Fruit fly (Drosophila melanogaster) whole organism, prepupa: Measurements from ENCODE around the gene shakB.

Source experiments
- CG10631 ChIP-seq: fragments of 200-800 bp; sonication (Bioruptor generic); optimal IDR thresholded peaks from 2 replicates; lab custom pipeline; 2016; ENCODE audit warnings: missing biosample characterization, missing genetic modification characterization
- CG11294 ChIP-seq: fragments of 200-800 bp; sonication (Bioruptor generic); IDR thresholded peaks from 2 replicates; pipeline ENCODE4 v1.3.6; 2022; ENCODE audit warnings: missing biosample characterization, missing genetic modification characterization
- CG11762 ChIP-seq: fragments of 200-800 bp; sonication (Bioruptor generic); optimal IDR thresholded peaks from 3 replicates; lab custom pipeline; 2016; ENCODE audit warnings: missing biosample characterization, missing genetic modification characterization; ENCODE audit not compliant: insufficient read depth
- CG11902 ChIP-seq: fragments of 200-800 bp; sonication (Bioruptor generic); optimal IDR thresholded peaks from 3 replicates; lab custom pipeline; 2016; ENCODE audit warnings: missing biosample characterization, missing genetic modification characterization
- CG1621 ChIP-seq: fragments of 200-800 bp; sonication (Bioruptor generic); optimal IDR thresholded peaks from 3 replicates; lab custom pipeline; 2018; ENCODE audit warnings: missing biosample characterization, mild to moderate bottlenecking, missing genetic modification characterization
- CG3032 ChIP-seq: fragments of 200-800 bp; optimal IDR thresholded peaks from 2 replicates; lab custom pipeline; 2019; ENCODE audit warnings: missing biosample characterization, mild to moderate bottlenecking, missing genetic modification characterization, moderate library complexity
- CG32006 ChIP-seq: fragments of 200-800 bp; sonication (Bioruptor generic); optimal IDR thresholded peaks from 3 replicates; lab custom pipeline; 2017; ENCODE audit warnings: missing biosample characterization, mild to moderate bottlenecking, missing genetic modification characterization
- CG34406 ChIP-seq: fragments of 200-800 bp; sonication (Bioruptor generic); optimal IDR thresholded peaks from 3 replicates; lab custom pipeline; 2016; ENCODE audit warnings: missing biosample characterization, missing genetic modification characterization
- CG3919 ChIP-seq: fragments of 200-800 bp; sonication (Bioruptor generic); optimal IDR thresholded peaks from 3 replicates; lab custom pipeline; 2016; ENCODE audit warnings: missing biosample characterization, missing genetic modification characterization
- CG6163 ChIP-seq: fragments of 200-800 bp; sonication (Bioruptor generic); IDR thresholded peaks from 3 replicates; pipeline ENCODE4 v1.3.6; 2022; ENCODE audit warnings: missing biosample characterization, missing genetic modification characterization
- CG6276 ChIP-seq: fragments of 200-800 bp; sonication (Bioruptor generic); optimal IDR thresholded peaks from 2 replicates; lab custom pipeline; 2017; ENCODE audit warnings: missing biosample characterization, mild to moderate bottlenecking, missing genetic modification characterization
- CG6792 ChIP-seq: fragments of 200-800 bp; sonication (Bioruptor generic); optimal IDR thresholded peaks from 3 replicates; lab custom pipeline; 2016; ENCODE audit warnings: missing biosample characterization, missing genetic modification characterization
- CG7368 ChIP-seq: fragments of 200-800 bp; sonication (Bioruptor generic); optimal IDR thresholded peaks from 3 replicates; lab custom pipeline; 2016; ENCODE audit warnings: missing biosample characterization, missing genetic modification characterization
- CG8319 ChIP-seq: fragments of 200-800 bp; sonication (Bioruptor generic); optimal IDR thresholded peaks from 3 replicates; lab custom pipeline; 2016; ENCODE audit warnings: missing biosample characterization, missing genetic modification characterization
- CG8632 ChIP-seq: fragments of 200-800 bp; sonication (Bioruptor generic); optimal IDR thresholded peaks from 3 replicates; lab custom pipeline; 2016; ENCODE audit warnings: missing biosample characterization, missing genetic modification characterization
- CG9139 ChIP-seq: fragments of 200-800 bp; sonication (Bioruptor generic); optimal IDR thresholded peaks from 3 replicates; lab custom pipeline; 2017; ENCODE audit warnings: missing biosample characterization, mild to moderate bottlenecking, missing genetic modification characterization
- Eip78C ChIP-seq: fragments of 200-800 bp; sonication (Bioruptor generic); peaks from one replicate; lab custom pipeline; 2016; ENCODE audit warnings: missing biosample characterization, missing genetic modification characterization
- Eip93F ChIP-seq: fragments of 200-800 bp; sonication (Bioruptor generic); optimal IDR thresholded peaks from 2 replicates; lab custom pipeline; 2016; ENCODE audit warnings: missing biosample characterization, mild to moderate bottlenecking, missing genetic modification characterization
- Ets21C ChIP-seq: fragments of 200-800 bp; sonication (Bioruptor generic); optimal IDR thresholded peaks from 3 replicates; lab custom pipeline; 2016; ENCODE audit warnings: missing biosample characterization, missing genetic modification characterization
- Ets96B ChIP-seq: fragments of 200-800 bp; optimal IDR thresholded peaks from 2 replicates; lab custom pipeline; 2019; ENCODE audit warnings: missing biosample characterization, mild to moderate bottlenecking, missing genetic modification characterization, moderate library complexity
- Hr38 ChIP-seq: sonication (Bioruptor generic); optimal IDR thresholded peaks from 2 replicates; lab custom pipeline; 2016; ENCODE audit warnings: missing biosample characterization, missing genetic modification characterization
- Hr39 ChIP-seq: fragments of 200-800 bp; sonication (Bioruptor generic); optimal IDR thresholded peaks from 2 replicates; lab custom pipeline; 2016; ENCODE audit warnings: missing biosample characterization, missing genetic modification characterization
- Lpt ChIP-seq: fragments of 200-800 bp; sonication (Bioruptor generic); optimal IDR thresholded peaks from 3 replicates; lab custom pipeline; 2016; ENCODE audit warnings: missing biosample characterization, missing genetic modification characterization
- Met ChIP-seq: fragments of 200-800 bp; sonication (Bioruptor generic); optimal IDR thresholded peaks from 3 replicates; lab custom pipeline; 2016; ENCODE audit warnings: missing biosample characterization, missing genetic modification characterization
- OdsH ChIP-seq: fragments of 200-800 bp; sonication (Bioruptor generic); optimal IDR thresholded peaks from 3 replicates; lab custom pipeline; 2016; ENCODE audit warnings: missing biosample characterization, missing genetic modification characterization
- Sox102F ChIP-seq: fragments of 200-800 bp; sonication (Bioruptor generic); optimal IDR thresholded peaks from 2 replicates; lab custom pipeline; 2016; ENCODE audit warnings: missing biosample characterization, mild to moderate bottlenecking, missing genetic modification characterization
- achi ChIP-seq: fragments of 200-800 bp; sonication (Bioruptor generic); optimal IDR thresholded peaks from 3 replicates; lab custom pipeline; 2016; ENCODE audit warnings: missing biosample characterization, missing genetic modification characterization
- dac ChIP-seq: fragments of 200-800 bp; sonication (Bioruptor generic); optimal IDR thresholded peaks from 2 replicates; lab custom pipeline; 2017; ENCODE audit warnings: missing biosample characterization, mild to moderate bottlenecking, missing genetic modification characterization
- esn ChIP-seq: fragments of 200-800 bp; sonication (Bioruptor generic); optimal IDR thresholded peaks from 2 replicates; lab custom pipeline; 2016; ENCODE audit warnings: missing biosample characterization, mild to moderate bottlenecking, missing genetic modification characterization, moderate library complexity
- fd59A ChIP-seq: fragments of 200-800 bp; sonication (Bioruptor generic); optimal IDR thresholded peaks from 2 replicates; lab custom pipeline; 2017; ENCODE audit warnings: missing biosample characterization, mild to moderate bottlenecking, missing genetic modification characterization, missing genetic modification reagents
- fd85E ChIP-seq: fragments of 200-800 bp; sonication (Bioruptor generic); optimal IDR thresholded peaks from 3 replicates; lab custom pipeline; 2016; ENCODE audit warnings: missing biosample characterization, missing genetic modification characterization
- net ChIP-seq: fragments of 200-800 bp; sonication (Bioruptor generic); optimal IDR thresholded peaks from 3 replicates; lab custom pipeline; 2016; ENCODE audit warnings: missing biosample characterization, missing genetic modification characterization
- pdm3 ChIP-seq: fragments of 200-800 bp; sonication (Bioruptor generic); optimal IDR thresholded peaks from 3 replicates; lab custom pipeline; 2016; ENCODE audit warnings: missing biosample characterization, missing genetic modification characterization
- salr ChIP-seq, 2 experiments: fragments of 200-800 bp; sonication (Bioruptor generic); optimal IDR thresholded peaks; 3 replicates each; lab custom pipeline; 2016 to 2018; ENCODE audit warnings: missing biosample characterization in 2 of 2, missing genetic modification characterization in 2 of 2, mild to moderate bottlenecking in 1 of 2
- spab ChIP-seq: fragments of 200-800 bp; sonication (Bioruptor generic); optimal IDR thresholded peaks from 2 replicates; lab custom pipeline; 2017; ENCODE audit warnings: missing biosample characterization, mild to moderate bottlenecking, missing genetic modification characterization, missing genetic modification reagents
- ss ChIP-seq, 2 experiments: fragments of 200-800 bp; sonication (Bioruptor generic); optimal IDR thresholded peaks; 2 replicates in 1 of 2; 3 replicates in 1 of 2; lab custom pipeline; 2017 to 2018; ENCODE audit warnings: mild to moderate bottlenecking in 2 of 2, missing biosample characterization in 2 of 2, missing genetic modification characterization in 2 of 2, moderate library complexity in 1 of 2
- svp ChIP-seq: fragments of 200-800 bp; sonication (Bioruptor generic); peaks from one replicate; lab custom pipeline; 2016; ENCODE audit warnings: missing biosample characterization, missing genetic modification characterization
- topi ChIP-seq: fragments of 200-800 bp; sonication (Bioruptor generic); optimal IDR thresholded peaks from 3 replicates; lab custom pipeline; 2016; ENCODE audit warnings: missing biosample characterization, missing genetic modification characterization
- vri ChIP-seq: fragments of 200-800 bp; sonication (Bioruptor generic); optimal IDR thresholded peaks from 3 replicates; lab custom pipeline; 2016; ENCODE audit warnings: missing biosample characterization, mild to moderate bottlenecking, missing genetic modification characterization

Gene shakB

DNA sequence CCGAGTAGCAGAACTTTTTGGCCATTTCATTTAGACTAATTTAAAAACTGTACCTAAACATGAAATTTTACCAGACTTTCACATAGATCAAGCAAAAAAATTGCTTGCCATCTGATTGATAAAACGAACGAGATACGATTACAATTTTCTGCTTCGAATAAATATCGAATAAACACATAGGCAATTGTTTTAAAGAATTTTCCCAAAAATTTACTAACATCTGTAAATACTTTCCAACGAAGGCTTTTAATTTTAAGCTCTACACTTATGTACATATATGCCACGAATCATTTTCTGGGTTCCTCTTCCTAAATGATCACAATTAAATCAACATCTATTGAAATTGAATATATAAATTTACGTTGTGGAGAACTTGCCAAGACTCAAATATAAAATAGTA is 6.6 kb upstream of the shakB start, which contains the start of gene CG11227:
Gene CG11227 (minus strand): TSS at position 101 of the 400 bp plus-strand sequence.
- TF ChIP-seq net: no peak
- no peak for TF ChIP-seq pdm3 (GFP tag; lab: Kevin White, UChicago)
- TF ChIP-seq svp (GFP tag; lab: Kevin White, UChicago): no peak
- no peak for TF ChIP-seq Hr38 (GFP tag; lab: Kevin White, UChicago)
- no peak for TF ChIP-seq Lpt
- no peak for TF ChIP-seq CG10631 (GFP tag; lab: Kevin White, UChicago)
- no peak for TF ChIP-seq Eip78C (GFP tag; lab: Kevin White, UChicago)
- TF ChIP-seq CG11294 (GFP tag; lab: Robert Waterston, UW): no peak
- TF ChIP-seq CG6163 (GFP tag; lab: Robert Waterston, UW): no peak
- TF ChIP-seq CG3919 (GFP tag; lab: Kevin White, UChicago): no peak
- no peak for TF ChIP-seq CG34406 (GFP tag; lab: Kevin White, UChicago)
- no peak for TF ChIP-seq fd59A

DNA sequence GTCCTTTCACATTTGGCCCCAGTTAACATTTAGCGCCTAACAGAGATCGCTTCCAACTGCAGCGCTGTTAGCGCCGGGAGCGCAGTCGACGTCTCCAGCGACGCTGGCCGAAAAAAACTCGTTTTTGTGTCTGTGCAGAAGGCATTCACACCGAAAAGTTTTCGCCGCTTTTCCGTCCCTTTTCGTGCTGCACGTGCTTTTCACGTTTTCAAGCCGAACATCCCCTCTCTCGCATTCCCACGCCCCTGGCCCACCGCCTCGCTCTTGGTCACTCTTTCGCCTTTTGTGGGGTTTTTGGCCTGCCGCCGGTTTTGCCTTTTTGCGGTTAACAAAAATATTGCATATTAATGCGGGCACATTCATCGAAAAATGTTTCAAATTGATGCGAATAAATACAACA is 992 bp downstream of the shakB start:
- TF ChIP-seq CG3032 (tag; lab: Kevin White, UChicago) (no peak), topi (GFP tag; lab: Kevin White, UChicago) (no peak), CG8632 (GFP tag; lab: Kevin White, UChicago) (no peak), CG11902 (GFP tag; lab: Kevin White, UChicago) (no peak), spab (GFP tag; lab: Kevin White, UChicago) (no peak), CG9139 (GFP tag; lab: Kevin White, UChicago) (no peak), Hr39 (GFP tag; lab: Kevin White, UChicago) (no peak), CG1621 (no peak), CG6163 (GFP tag; lab: Robert Waterston, UW) (no peak), CG6276 (GFP tag; lab: Kevin White, UChicago) (no peak), CG11762 (GFP tag; lab: Kevin White, UChicago) (no peak), dac (GFP tag; lab: Kevin White, UChicago) (no peak)

- no peak for TF ChIP-seq Met
- no peak for TF ChIP-seq CG8319 (GFP tag; lab: Kevin White, UChicago)
- TF ChIP-seq CG6792 (GFP tag; lab: Kevin White, UChicago): no peak
- no peak for TF ChIP-seq CG3032 (tag; lab: Kevin White, UChicago)
- no peak for TF ChIP-seq svp (GFP tag; lab: Kevin White, UChicago)
These were observed 1.9 kb downstream of the shakB start for dm6 chrX:20924951-20925350.

DNA sequence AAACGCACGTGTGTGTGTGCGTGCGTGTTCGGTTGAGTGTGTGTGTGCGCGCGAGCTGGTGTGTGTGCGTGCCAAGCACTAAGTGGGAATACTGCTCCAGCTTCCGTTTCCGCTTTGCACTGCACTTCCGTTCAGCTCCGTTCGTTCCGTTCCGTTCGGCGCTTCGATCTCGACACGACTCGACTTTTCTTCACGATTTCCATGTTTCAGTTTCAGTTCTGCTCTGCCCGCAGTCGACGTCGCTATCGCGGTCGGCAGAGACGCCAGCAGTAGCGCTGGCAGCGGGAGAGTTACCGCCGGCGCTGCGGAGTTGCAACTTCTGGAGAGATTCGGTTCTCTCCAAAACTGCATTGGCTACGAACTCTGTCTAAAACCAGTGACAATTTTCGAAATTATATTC is 3.1 kb downstream of the shakB start:
- TF ChIP-seq salr (GFP tag; optimal IDR thresholded peaks at IDR 0.05; lab: Kevin White, UChicago) (no peak), CG7368 (GFP tag; lab: Kevin White, UChicago) (no peak), CG8319 (GFP tag; lab: Kevin White, UChicago) (no peak), Ets96B (tag; lab: Kevin White, UChicago) (no peak), CG6276 (GFP tag; lab: Kevin White, UChicago) (no peak), fd85E (GFP tag; lab: Kevin White, UChicago) (no peak), CG32006 (GFP tag; lab: Kevin White, UChicago) (no peak), Eip93F (GFP tag; lab: Kevin White, UChicago) (no peak), pdm3 (GFP tag; lab: Kevin White, UChicago) (no peak)

DNA sequence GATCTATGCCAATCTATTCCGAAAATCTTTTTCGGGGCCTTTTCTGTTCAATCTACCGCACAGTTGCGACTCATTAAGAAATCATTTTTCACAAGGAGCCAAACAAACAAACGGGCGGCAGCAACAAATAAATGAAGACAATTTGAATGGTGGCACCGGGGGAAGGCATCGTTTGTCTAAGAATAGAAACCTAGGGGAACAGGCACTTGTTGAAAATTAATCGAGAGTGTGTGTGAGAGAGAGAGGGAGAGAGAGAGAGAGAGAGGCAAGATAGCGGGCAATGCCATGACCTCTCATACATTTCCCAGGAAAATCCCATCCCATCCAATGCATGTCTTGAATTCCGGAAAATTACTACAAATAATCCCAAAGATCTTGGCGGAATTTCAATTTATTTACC is 10.4 kb downstream of the shakB start:
- TF ChIP-seq CG8632 (GFP tag; lab: Kevin White, UChicago): no peak
- no peak for TF ChIP-seq CG6792 (GFP tag; lab: Kevin White, UChicago)
- TF ChIP-seq Ets21C: no peak
- no peak for TF ChIP-seq ss (GFP tag; optimal IDR thresholded peaks at IDR 0.05; lab: Kevin White, UChicago)
- TF ChIP-seq Sox102F: no peak
- no peak for TF ChIP-seq vri (GFP tag; lab: Kevin White, UChicago)
- no peak for TF ChIP-seq Ets96B (tag; lab: Kevin White, UChicago)
- TF ChIP-seq achi (GFP tag; lab: Kevin White, UChicago): no peak
- no peak for TF ChIP-seq CG7368 (GFP tag; lab: Kevin White, UChicago)
- no peak for TF ChIP-seq CG9139 (GFP tag; lab: Kevin White, UChicago)
- TF ChIP-seq Eip93F (GFP tag; lab: Kevin White, UChicago): no peak
- TF ChIP-seq esn (GFP tag; lab: Kevin White, UChicago): no peak
- no peak for TF ChIP-seq CG10631 (GFP tag; lab: Kevin White, UChicago)
- TF ChIP-seq OdsH (GFP tag; lab: Kevin White, UChicago): no peak
